Fruit fly (Drosophila melanogaster) whole organism, embryonic: ENCODE measurements around the gene CG32625.
A peak's percentile ranks its signal among the peaks of the same experiment; 100 is the strongest.

Experiments used
- Ada2b ChIP-seq: fragments of 200-800 bp; sonication (Bioruptor generic); IDR thresholded peaks from 2 replicates; pipeline ENCODE4 v1.3.6; 2022; ENCODE audit warnings: missing biosample characterization, missing genetic modification characterization
- Atf6 ChIP-seq: fragments of 200-800 bp; sonication (Bioruptor generic); IDR thresholded peaks from 2 replicates; pipeline ENCODE4 v1.3.6; 2022; ENCODE audit warnings: missing biosample characterization, missing genetic modification characterization
- Blimp-1 ChIP-seq: fragments of 200-800 bp; sonication (Bioruptor generic); optimal IDR thresholded peaks from 3 replicates; lab custom pipeline; 2018; ENCODE audit warnings: missing biosample characterization, missing genetic modification characterization, mild to moderate bottlenecking, moderate library complexity, missing genetic modification reagents
- CG11093 ChIP-seq: fragments of 200-800 bp; sonication (Bioruptor generic); IDR thresholded peaks from 3 replicates; pipeline ENCODE4 v1.3.6; 2022; ENCODE audit warnings: missing biosample characterization, missing genetic modification characterization
- CG11398 ChIP-seq: fragments of 200-800 bp; sonication (Bioruptor generic); optimal IDR thresholded peaks from 2 replicates; lab custom pipeline; 2016; ENCODE audit warnings: missing biosample characterization, missing genetic modification characterization
- CG12299 ChIP-seq: fragments of 200-800 bp; sonication (Bioruptor generic); optimal IDR thresholded peaks from 2 replicates; lab custom pipeline; 2018; ENCODE audit warnings: missing biosample characterization, mild to moderate bottlenecking, missing genetic modification characterization
- CG1233 ChIP-seq: fragments of 200-800 bp; sonication (Bioruptor generic); optimal IDR thresholded peaks from 4 replicates; lab custom pipeline; 2018; ENCODE audit warnings: missing biosample characterization, mild to moderate bottlenecking, missing genetic modification characterization
- CG1603 ChIP-seq: fragments of 200-800 bp; sonication (Bioruptor generic); optimal IDR thresholded peaks from 2 replicates; lab custom pipeline; 2019; ENCODE audit warnings: missing biosample characterization, mild to moderate bottlenecking, missing genetic modification characterization, moderate library complexity
- CG2202 ChIP-seq: fragments of 200-800 bp; sonication (Bioruptor generic); optimal IDR thresholded peaks from 2 replicates; lab custom pipeline; 2018; ENCODE audit warnings: missing biosample characterization, mild to moderate bottlenecking, missing genetic modification characterization
- CG33557 ChIP-seq: fragments of 200-800 bp; sonication (Bioruptor generic); optimal IDR thresholded peaks from 2 replicates; lab custom pipeline; 2019; ENCODE audit warnings: missing biosample characterization, mild to moderate bottlenecking, missing genetic modification characterization, moderate library complexity
- CG7745 ChIP-seq: fragments of 200-800 bp; sonication (Bioruptor generic); optimal IDR thresholded peaks from 2 replicates; lab custom pipeline; 2018; ENCODE audit warnings: missing biosample characterization, mild to moderate bottlenecking, missing genetic modification characterization, moderate library complexity
- CG8290 ChIP-seq, 3 experiments: fragments of 200-800 bp; sonication (Bioruptor generic); optimal IDR thresholded peaks; 2 replicates each; lab custom pipeline; 2016 to 2019; ENCODE audit warnings: missing biosample characterization in 3 of 3, missing genetic modification characterization in 3 of 3, mild to moderate bottlenecking in 2 of 3, moderate library complexity in 1 of 3
- CG8924 ChIP-seq: fragments of 200-800 bp; optimal IDR thresholded peaks from 3 replicates; lab custom pipeline; 2019; ENCODE audit warnings: missing biosample characterization, mild to moderate bottlenecking, missing genetic modification characterization, moderate library complexity
- CG9437 ChIP-seq: fragments of 200-800 bp; sonication (Bioruptor generic); optimal IDR thresholded peaks from 2 replicates; lab custom pipeline; 2018; ENCODE audit warnings: missing biosample characterization, mild to moderate bottlenecking, missing genetic modification characterization
- CHES-1-like ChIP-seq: fragments of 200-800 bp; sonication (Bioruptor generic); optimal IDR thresholded peaks from 2 replicates; lab custom pipeline; 2016; ENCODE audit warnings: missing biosample characterization, missing genetic modification characterization
- CoRest ChIP-seq: fragments of 200-800 bp; sonication (Bioruptor generic); optimal IDR thresholded peaks from 3 replicates; lab custom pipeline; 2018; ENCODE audit warnings: missing biosample characterization, mild to moderate bottlenecking, missing genetic modification characterization, moderate library complexity
- Dek ChIP-seq: fragments of 200-800 bp; sonication (Bioruptor generic); optimal IDR thresholded peaks from 3 replicates; lab custom pipeline; 2019; ENCODE audit warnings: missing biosample characterization, mild to moderate bottlenecking, missing genetic modification characterization, moderate library complexity
- E2f1 ChIP-seq: fragments of 200-800 bp; sonication (Bioruptor generic); IDR thresholded peaks from 2 replicates; pipeline ENCODE4 v1.3.6; 2022; ENCODE audit warnings: missing biosample characterization, missing genetic modification characterization
- Ets97D ChIP-seq: fragments of 200-800 bp; sonication (Bioruptor generic); optimal IDR thresholded peaks from 3 replicates; lab custom pipeline; 2016; ENCODE audit warnings: missing biosample characterization, missing genetic modification characterization
- HHEX ChIP-seq: fragments of 200-800 bp; sonication (Bioruptor generic); optimal IDR thresholded peaks from 3 replicates; lab custom pipeline; 2017; ENCODE audit warnings: missing biosample characterization, mild to moderate bottlenecking, missing genetic modification characterization, missing genetic modification reagents
- MESR4 ChIP-seq: fragments of 200-800 bp; sonication (Bioruptor generic); optimal IDR thresholded peaks from 2 replicates; lab custom pipeline; 2018; ENCODE audit warnings: missing biosample characterization, mild to moderate bottlenecking, missing genetic modification characterization, moderate library complexity
- Max ChIP-seq: fragments of 200-800 bp; sonication (Bioruptor generic); optimal IDR thresholded peaks from 2 replicates; lab custom pipeline; 2016; ENCODE audit warnings: missing biosample characterization, mild to moderate bottlenecking, missing genetic modification characterization
- Med ChIP-seq: fragments of 200-800 bp; sonication (Bioruptor generic); peaks from one replicate; lab custom pipeline; 2016; ENCODE audit warnings: missing biosample characterization, missing genetic modification characterization, mild to moderate bottlenecking, inconsistent platforms, moderate library complexity
- NC2α ChIP-seq: fragments of 200-800 bp; sonication (Bioruptor generic); optimal IDR thresholded peaks from 2 replicates; lab custom pipeline; 2016; ENCODE audit warnings: missing biosample characterization, missing genetic modification characterization
- PHDP ChIP-seq: fragments of 200-800 bp; sonication (Bioruptor generic); optimal IDR thresholded peaks from 3 replicates; lab custom pipeline; 2018; ENCODE audit warnings: missing biosample characterization, mild to moderate bottlenecking, missing genetic modification characterization, moderate library complexity
- Ravus ChIP-seq: fragments of 200-800 bp; sonication (Bioruptor generic); IDR thresholded peaks from 2 replicates; pipeline ENCODE4 v1.3.6; 2022; ENCODE audit warnings: missing biosample characterization, missing genetic modification characterization
- Side ChIP-seq: fragments of 200-800 bp; sonication (Bioruptor generic); optimal IDR thresholded peaks from 2 replicates; lab custom pipeline; 2016; ENCODE audit warnings: missing biosample characterization, missing genetic modification characterization
- Taf1 ChIP-seq: fragments of 200-800 bp; sonication (Bioruptor generic); IDR thresholded peaks from 2 replicates; pipeline ENCODE4 v1.3.6; 2022; ENCODE audit warnings: missing biosample characterization, missing genetic modification characterization
- Tbp ChIP-seq: fragments of >200 bp; optimal IDR thresholded peaks from 2 replicates; lab custom pipeline; 2018; ENCODE audit warnings: missing biosample characterization, missing genetic modification characterization
- al ChIP-seq: fragments of 200-800 bp; sonication (Bioruptor generic); IDR thresholded peaks from 2 replicates; pipeline ENCODE4 v1.3.6; 2022; ENCODE audit warnings: missing biosample characterization, missing genetic modification characterization
- bab2 ChIP-seq: fragments of 200-800 bp; sonication (Bioruptor generic); optimal IDR thresholded peaks from 2 replicates; lab custom pipeline; 2016; ENCODE audit warnings: missing biosample characterization, missing genetic modification characterization
- bbx ChIP-seq: fragments of 200-800 bp; sonication (Bioruptor generic); IDR thresholded peaks from 2 replicates; pipeline ENCODE4 v1.3.6; 2022; ENCODE audit warnings: missing biosample characterization, missing genetic modification characterization; ENCODE audit not compliant: partially characterized antibody
- chinmo ChIP-seq: fragments of 200-800 bp; sonication (Bioruptor generic); IDR thresholded peaks from 4 replicates; pipeline ENCODE4 v1.3.6; 2022; ENCODE audit warnings: missing biosample characterization, missing genetic modification characterization; ENCODE audit not compliant: partially characterized antibody
- disco-r ChIP-seq: fragments of 200-800 bp; sonication (Bioruptor generic); optimal IDR thresholded peaks from 2 replicates; lab custom pipeline; 2016; ENCODE audit warnings: missing biosample characterization, missing genetic modification characterization
- dmrt11E ChIP-seq: fragments of 200-800 bp; sonication (Bioruptor generic); optimal IDR thresholded peaks from 3 replicates; lab custom pipeline; 2018; ENCODE audit warnings: missing biosample characterization, mild to moderate bottlenecking, missing genetic modification characterization, moderate library complexity
- fd96Cb ChIP-seq: fragments of 200-800 bp; sonication (Bioruptor generic); optimal IDR thresholded peaks from 2 replicates; lab custom pipeline; 2018; ENCODE audit warnings: missing biosample characterization, mild to moderate bottlenecking, missing genetic modification characterization, moderate library complexity
- gcm2 ChIP-seq: fragments of 200-800 bp; sonication (Bioruptor generic); optimal IDR thresholded peaks from 2 replicates; lab custom pipeline; 2016; ENCODE audit warnings: missing biosample characterization, missing genetic modification characterization
- gt ChIP-seq: fragments of 200-800 bp; sonication (Bioruptor generic); IDR thresholded peaks from 2 replicates; pipeline ENCODE4 v1.3.6; 2022; ENCODE audit warnings: missing biosample characterization, missing genetic modification characterization
- hb ChIP-seq: fragments of 200-800 bp; sonication (Bioruptor generic); IDR thresholded peaks from 3 replicates; pipeline ENCODE4 v1.3.6; 2022; ENCODE audit warnings: missing biosample characterization, missing genetic modification characterization; ENCODE audit not compliant: partially characterized antibody
- hkb ChIP-seq, 2 experiments: fragments of 200-800 bp in 1 of 2; fragments of >200 bp in 1 of 2; sonication (Bioruptor generic) in 1 of 2; IDR thresholded peaks in 1 of 2; optimal IDR thresholded peaks in 1 of 2; 2 replicates each; pipeline versions ENCODE4 v1.3.6 to Lab custom; 2017 to 2022; ENCODE audit warnings: missing biosample characterization in 1 of 2, missing genetic modification characterization in 1 of 2
- inv ChIP-seq: fragments of 200-800 bp; sonication (Bioruptor generic); IDR thresholded peaks from 2 replicates; pipeline ENCODE4 v1.3.6; 2022; ENCODE audit warnings: missing biosample characterization, missing genetic modification characterization; ENCODE audit not compliant: partially characterized antibody
- lbe ChIP-seq: fragments of 200-800 bp; sonication (Bioruptor generic); optimal IDR thresholded peaks from 2 replicates; lab custom pipeline; 2016; ENCODE audit warnings: missing biosample characterization, mild to moderate bottlenecking, missing genetic modification characterization
- lilli ChIP-seq: fragments of 200-800 bp; sonication (Bioruptor generic); optimal IDR thresholded peaks from 3 replicates; lab custom pipeline; 2016; ENCODE audit warnings: missing biosample characterization, missing genetic modification characterization
- mam ChIP-seq: fragments of 200-800 bp; sonication (Bioruptor generic); optimal IDR thresholded peaks from 3 replicates; lab custom pipeline; 2016; ENCODE audit warnings: missing biosample characterization, missing genetic modification characterization
- salm ChIP-seq: fragments of 200-800 bp; sonication (Bioruptor generic); optimal IDR thresholded peaks from 2 replicates; lab custom pipeline; 2018; ENCODE audit warnings: missing biosample characterization, mild to moderate bottlenecking, missing genetic modification characterization
- scrt ChIP-seq: fragments of 200-800 bp; sonication (Bioruptor generic); optimal IDR thresholded peaks from 2 replicates; lab custom pipeline; 2018; ENCODE audit warnings: missing biosample characterization, mild to moderate bottlenecking, missing genetic modification characterization, moderate library complexity
- tio ChIP-seq: fragments of 200-800 bp; sonication (Bioruptor generic); optimal IDR thresholded peaks from 2 replicates; lab custom pipeline; 2017; ENCODE audit warnings: missing biosample characterization, missing genetic modification characterization, inconsistent platforms
- tll ChIP-seq, 2 experiments: fragments of 200-800 bp in 1 of 2; fragments of >200 bp in 1 of 2; sonication (Bioruptor generic) in 1 of 2; optimal IDR thresholded peaks; 2 replicates each; lab custom pipeline; 2017 to 2019; ENCODE audit warnings: missing biosample characterization in 2 of 2, missing genetic modification characterization in 2 of 2, mild to moderate bottlenecking in 1 of 2, moderate library complexity in 1 of 2
- tup ChIP-seq: fragments of 200-800 bp; sonication (Bioruptor generic); optimal IDR thresholded peaks from 2 replicates; lab custom pipeline; 2016; ENCODE audit warnings: missing biosample characterization, mild to moderate bottlenecking, missing genetic modification characterization, moderate library complexity
- z ChIP-seq: fragments of 200-800 bp; sonication (Bioruptor generic); IDR thresholded peaks from 3 replicates; pipeline ENCODE4 v1.3.6; 2022; ENCODE audit warnings: missing biosample characterization, missing genetic modification characterization

Gene CG32625

dm6 chrX:13721934-13722333, 34.7 kb downstream of the CG32625 start, which contains the start of the genes Mrgn1 and mus101 (continued):
- no peak for TF ChIP-seq CG11398
- TF ChIP-seq lilli (GFP tag; lab: Kevin White, UChicago) = no peak
- TF ChIP-seq E2f1 (GFP tag; lab: Robert Waterston, UW) = peak; percentile 70
- TF ChIP-seq gt (GFP tag; lab: Robert Waterston, UW) = no peak
- TF ChIP-seq gcm2 (GFP tag; lab: Kevin White, UChicago) = no peak
- TF ChIP-seq Side (GFP tag; lab: Kevin White, UChicago) = no peak
- TF ChIP-seq hb (GFP tag; lab: Robert Waterston, UW) = peak; percentile 80
- TF ChIP-seq scrt (GFP tag; lab: Kevin White, UChicago) = no peak
- no peak for TF ChIP-seq lbe (GFP tag; lab: Kevin White, UChicago)
- no peak for TF ChIP-seq CG1603 (tag; lab: Kevin White, UChicago)
- no peak for TF ChIP-seq CG8290 (GFP tag; optimal IDR thresholded peaks at IDR 0.05; lab: Kevin White, UChicago)
- no peak for TF ChIP-seq CG8290 (tag; optimal IDR thresholded peaks at IDR 0.05; lab: Kevin White, UChicago)
- no peak for TF ChIP-seq Ada2b (GFP tag; lab: Robert Waterston, UW)
- TF ChIP-seq inv (GFP tag; lab: Robert Waterston, UW) = peak; percentile 71
- TF ChIP-seq Blimp-1 (GFP tag; lab: Kevin White, UChicago) = no peak
- TF ChIP-seq CG33557 (GFP tag; lab: Kevin White, UChicago) = no peak
- TF ChIP-seq tup (GFP tag; lab: Kevin White, UChicago) = no peak
- no peak for TF ChIP-seq fd96Cb
- TF ChIP-seq Med (GFP tag; lab: Kevin White, UChicago) = peak; percentile 44
- TF ChIP-seq CG9437 (GFP tag; lab: Kevin White, UChicago) = no peak
- peak; percentile 29 for TF ChIP-seq CG8924 (tag; lab: Kevin White, UChicago)
- no peak for TF ChIP-seq hkb (optimal IDR thresholded peaks at IDR 0.05; lab: Kevin White, UChicago)
- TF ChIP-seq hkb (GFP tag; IDR thresholded peaks at IDR 0.05; lab: Robert Waterston, UW) = no peak
- TF ChIP-seq bab2 (GFP tag; lab: Kevin White, UChicago) = no peak
- no peak for TF ChIP-seq CG7745 (tag; lab: Kevin White, UChicago)
- no peak for TF ChIP-seq CG2202
- no peak for TF ChIP-seq Taf1
- no peak for TF ChIP-seq disco-r
- TF ChIP-seq Ravus (GFP tag; lab: Robert Waterston, UW) = no peak
- peak; percentile 15 for TF ChIP-seq MESR4 (GFP tag; lab: Kevin White, UChicago)
- no peak for TF ChIP-seq salm (tag; lab: Kevin White, UChicago)
- TF ChIP-seq CG1233 (GFP tag; lab: Kevin White, UChicago) = no peak
- peak; percentile 58; the same call in 1 of the 2 replicates for TF ChIP-seq bbx
- no peak for TF ChIP-seq Atf6 (GFP tag; lab: Robert Waterston, UW)
- TF ChIP-seq PHDP = no peak
- TF ChIP-seq tio (GFP tag; lab: Kevin White, UChicago) = no peak
- no peak for TF ChIP-seq tll (GFP tag; optimal IDR thresholded peaks at IDR 0.05; lab: Kevin White, UChicago)
- peak; percentile 13 for TF ChIP-seq Max (GFP tag; lab: Kevin White, UChicago)
- TF ChIP-seq CoRest (tag; lab: Kevin White, UChicago) = no peak
- no peak for TF ChIP-seq CG12299 (tag; lab: Kevin White, UChicago)
- no peak for TF ChIP-seq NC2α (GFP tag; lab: Kevin White, UChicago)
- TF ChIP-seq mam = no peak
- TF ChIP-seq al (GFP tag; lab: Robert Waterston, UW) = no peak
- no peak for TF ChIP-seq chinmo (GFP tag; lab: Robert Waterston, UW)
- no peak for TF ChIP-seq CG11093 (GFP tag; lab: Robert Waterston, UW)
- TF ChIP-seq dmrt11E (tag; lab: Kevin White, UChicago) = no peak
- no peak for TF ChIP-seq Dek (tag; lab: Kevin White, UChicago)
- TF ChIP-seq HHEX = no peak
- TF ChIP-seq Tbp (GFP tag; lab: Kevin White, UChicago) = no peak
- no peak for TF ChIP-seq Ets97D (GFP tag; lab: Kevin White, UChicago)
- no peak for TF ChIP-seq CHES-1-like
- TF ChIP-seq z (GFP tag; lab: Robert Waterston, UW) = no peak
